Worm (Caenorhabditis elegans) whole organism, L4/young adult: Measurements from ENCODE around the gene cku-70.

Source experiments
- W03F9.2 ChIP-seq: fragments of 150-350 bp; optimal IDR thresholded peaks from 2 replicates; lab custom pipeline; 2014; ENCODE audit warnings: missing biosample characterization, missing genetic modification characterization
- dao-5 ChIP-seq: sonication (generic microtip); optimal IDR thresholded peaks from 2 replicates; lab custom pipeline; 2016; ENCODE audit warnings: missing genotype, missing genetic modification characterization, moderate library complexity, missing compliant biosample characterization
- him-1 ChIP-seq: sonication (generic microtip); optimal IDR thresholded peaks from 2 replicates; lab custom pipeline; 2016; ENCODE audit warnings: missing genotype, missing genetic modification reagents, missing genetic modification characterization, missing compliant biosample characterization

The cku-70 gene

DNA sequence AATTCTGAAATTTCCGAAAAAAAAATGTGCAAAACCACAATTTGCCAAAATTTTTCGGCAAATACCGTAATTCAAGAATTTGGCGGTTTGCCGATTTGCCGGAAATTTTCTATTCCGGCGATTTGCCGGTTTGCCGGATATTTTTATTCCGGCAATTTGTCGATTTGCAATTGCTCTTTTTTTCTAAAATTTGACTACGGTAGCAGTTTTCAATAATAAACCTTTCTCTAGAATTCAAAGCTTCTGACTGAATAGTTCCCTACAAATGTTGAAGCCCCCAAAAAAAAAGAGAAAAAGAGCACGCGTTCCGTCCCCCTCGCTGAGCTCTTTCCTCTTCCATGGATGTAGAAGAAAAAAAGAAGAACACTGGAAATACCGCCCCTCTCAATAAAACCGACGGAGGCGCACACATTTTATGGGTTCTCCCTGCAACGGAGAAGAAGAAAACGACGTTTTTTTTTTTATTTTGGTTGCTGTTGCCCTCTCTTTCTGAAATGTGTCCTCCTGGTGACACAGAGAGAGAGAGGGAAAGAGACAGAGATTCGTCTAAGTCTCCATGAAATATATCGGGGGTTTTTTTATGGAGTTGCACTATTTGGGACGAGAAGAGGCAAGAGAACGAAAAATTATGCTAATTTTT is 46.4 kb downstream of the cku-70 start:
- TF ChIP-seq him-1 (tag; lab: Kevin White, UChicago) (peak; percentile 26), dao-5 (tag; lab: Kevin White, UChicago) (no peak), W03F9.2 (tag; lab: Kevin White, UChicago) (no peak)

DNA sequence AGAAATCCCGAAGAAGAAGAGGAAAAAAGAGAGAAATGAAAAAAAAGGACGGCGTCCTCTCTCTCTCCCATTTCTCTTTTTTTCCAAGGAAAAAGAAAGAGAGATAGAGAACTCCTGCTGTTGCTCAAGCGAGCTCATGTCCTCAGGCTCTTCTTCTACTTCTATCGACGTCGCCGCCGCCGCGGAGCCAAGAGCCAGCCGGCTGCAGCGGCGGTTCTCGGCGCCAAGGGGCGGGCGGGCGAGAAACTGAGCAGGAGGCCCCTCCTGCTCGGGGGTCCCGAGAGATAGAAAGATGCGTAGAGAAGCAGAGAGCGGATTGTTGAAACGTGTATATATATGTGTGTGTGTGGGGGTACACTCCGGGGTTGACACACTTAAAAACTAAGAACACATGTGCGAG is 48.4 kb downstream of the cku-70 start:
- TF ChIP-seq W03F9.2 (tag; lab: Kevin White, UChicago) (no peak), dao-5 (tag; lab: Kevin White, UChicago) (no peak), him-1 (tag; lab: Kevin White, UChicago) (peak; percentile 77)

DNA sequence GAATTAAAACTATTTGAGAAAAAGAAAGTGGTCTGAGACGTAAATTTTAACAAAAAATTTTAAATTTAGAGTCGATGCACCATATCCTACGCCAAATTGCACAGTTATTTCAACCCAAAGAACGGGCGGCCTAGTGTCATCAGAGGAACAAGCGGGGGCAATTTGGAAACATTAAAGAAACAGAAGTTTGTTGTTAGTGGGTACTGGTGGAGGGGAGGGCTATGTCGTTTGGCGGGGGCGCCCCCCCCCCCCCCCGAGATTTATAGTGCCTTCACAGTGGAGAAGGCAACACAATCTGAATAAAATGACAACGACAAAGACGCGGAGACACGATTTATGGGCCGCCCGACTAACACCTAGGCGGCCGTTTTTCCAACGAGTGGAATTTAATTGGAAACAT is 52.2 kb downstream of the cku-70 start:
- TF ChIP-seq him-1 (tag; lab: Kevin White, UChicago) (no peak), dao-5 (tag; lab: Kevin White, UChicago) (no peak), W03F9.2 (tag; lab: Kevin White, UChicago) (no peak)

DNA sequence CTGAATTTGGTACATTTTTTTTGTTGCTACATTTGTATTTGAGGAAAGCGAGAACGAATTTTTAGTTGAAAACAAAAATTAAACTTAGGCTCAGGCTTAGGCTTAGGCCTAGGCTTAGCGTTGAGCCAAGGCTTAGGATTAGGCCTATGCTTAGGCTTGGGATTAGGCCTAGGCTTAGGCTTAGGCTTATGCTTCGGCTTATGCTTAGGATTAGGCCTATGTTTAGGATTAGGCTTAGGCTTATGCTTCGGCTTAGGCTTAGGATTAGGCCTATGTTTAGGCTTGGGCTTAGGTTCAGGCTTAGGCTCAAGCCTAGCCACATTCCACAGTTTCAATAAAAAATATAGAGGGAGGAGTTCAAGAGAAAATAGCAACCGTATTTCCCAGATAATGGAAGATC is 53.2 kb downstream of the cku-70 start:
- TF ChIP-seq dao-5 (tag; lab: Kevin White, UChicago) (no peak), W03F9.2 (tag; lab: Kevin White, UChicago) (no peak), him-1 (tag; lab: Kevin White, UChicago) (no peak)

DNA sequence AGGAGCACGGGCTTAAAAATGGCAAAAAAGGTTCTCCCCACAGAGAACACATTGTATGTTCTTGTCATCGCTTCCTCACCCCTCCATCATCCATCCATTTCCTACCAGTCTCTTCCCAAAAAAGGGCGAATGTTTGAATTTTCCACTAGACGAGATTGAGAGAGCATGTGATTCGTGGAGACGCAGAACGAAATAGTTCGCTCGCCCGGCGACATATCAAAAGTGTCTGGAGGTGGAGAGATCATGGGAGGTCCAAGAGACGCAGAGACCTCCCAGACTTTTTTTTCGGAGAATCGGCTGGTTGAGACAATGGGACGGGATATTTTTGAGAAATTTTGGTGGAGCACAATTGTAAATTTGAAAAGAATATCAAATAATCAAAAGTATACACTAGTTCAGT is 53.7 kb downstream of the cku-70 start:
- TF ChIP-seq dao-5 (tag; lab: Kevin White, UChicago) (no peak), him-1 (tag; lab: Kevin White, UChicago) (no peak), W03F9.2 (tag; lab: Kevin White, UChicago) (no peak)
